Fruit fly (Drosophila melanogaster) whole organism, embryonic: ENCODE data around the gene CG6739.

Experiments
- BEAF-32 ChIP-seq: fragments of 200-800 bp; sonication (Bioruptor generic); optimal IDR thresholded peaks from 3 replicates; lab custom pipeline; 2017; ENCODE audit warnings: missing biosample characterization, missing genetic modification characterization, mild to moderate bottlenecking, moderate library complexity, missing genetic modification reagents
- Blimp-1 ChIP-seq: fragments of 200-800 bp; sonication (Bioruptor generic); optimal IDR thresholded peaks from 3 replicates; lab custom pipeline; 2018; ENCODE audit warnings: missing biosample characterization, missing genetic modification characterization, mild to moderate bottlenecking, moderate library complexity, missing genetic modification reagents
- BtbVII ChIP-seq: fragments of 200-800 bp; sonication (Bioruptor generic); optimal IDR thresholded peaks from 3 replicates; lab custom pipeline; 2017; ENCODE audit warnings: missing biosample characterization, mild to moderate bottlenecking, missing genetic modification characterization
- Bteb2 ChIP-seq: fragments of 200-800 bp; sonication (Bioruptor generic); optimal IDR thresholded peaks from 2 replicates; lab custom pipeline; 2016; ENCODE audit warnings: missing biosample characterization, missing genetic modification characterization
- CG10209 ChIP-seq: fragments of 200-800 bp; sonication (Bioruptor generic); optimal IDR thresholded peaks from 3 replicates; lab custom pipeline; 2017; ENCODE audit warnings: missing biosample characterization, mild to moderate bottlenecking, missing genetic modification characterization, missing genetic modification reagents
- CG10431 ChIP-seq: fragments of 200-800 bp; sonication (Bioruptor generic); optimal IDR thresholded peaks from 3 replicates; lab custom pipeline; 2018; ENCODE audit warnings: missing biosample characterization, mild to moderate bottlenecking, missing genetic modification characterization
- CG10959 ChIP-seq: fragments of 200-800 bp; sonication (Bioruptor generic); IDR thresholded peaks from 2 replicates; pipeline ENCODE4 v1.3.6; 2022; ENCODE audit warnings: missing biosample characterization, missing genetic modification characterization
- CG12104 ChIP-seq: fragments of 200-800 bp; sonication (Bioruptor generic); optimal IDR thresholded peaks from 3 replicates; lab custom pipeline; 2016; ENCODE audit warnings: missing biosample characterization, missing genetic modification characterization
- CG12155 ChIP-seq: fragments of 200-800 bp; sonication (Bioruptor generic); optimal IDR thresholded peaks from 3 replicates; lab custom pipeline; 2016; ENCODE audit warnings: missing biosample characterization, missing genetic modification characterization
- CG14014 ChIP-seq: fragments of 200-800 bp; sonication (Bioruptor generic); IDR thresholded peaks from 2 replicates; pipeline ENCODE4 v1.3.6; 2022; ENCODE audit warnings: missing biosample characterization, missing genetic modification characterization
- CG14860 ChIP-seq: fragments of 200-800 bp; sonication (Bioruptor generic); IDR thresholded peaks from 3 replicates; pipeline ENCODE4 v1.3.6; 2022; ENCODE audit warnings: missing biosample characterization, missing genetic modification characterization; ENCODE audit not compliant: partially characterized antibody
- CG1529 ChIP-seq: fragments of 200-800 bp; sonication (Bioruptor generic); optimal IDR thresholded peaks from 3 replicates; lab custom pipeline; 2018; ENCODE audit warnings: missing biosample characterization, missing genetic modification characterization
- CG15514 ChIP-seq: fragments of 200-800 bp; sonication (Bioruptor generic); optimal IDR thresholded peaks from 3 replicates; lab custom pipeline; 2017; ENCODE audit warnings: missing biosample characterization, missing genetic modification characterization, mild to moderate bottlenecking, moderate library complexity, missing genetic modification reagents
- CG16815 ChIP-seq: fragments of 200-800 bp; sonication (Bioruptor generic); optimal IDR thresholded peaks from 3 replicates; lab custom pipeline; 2017; ENCODE audit warnings: missing biosample characterization, mild to moderate bottlenecking, missing genetic modification characterization
- CG17568 ChIP-seq: fragments of 200-800 bp; sonication (Bioruptor generic); optimal IDR thresholded peaks from 2 replicates; lab custom pipeline; 2018; ENCODE audit warnings: missing biosample characterization, mild to moderate bottlenecking, missing genetic modification characterization, moderate library complexity
- CG18599 ChIP-seq: fragments of 200-800 bp; sonication (Bioruptor generic); optimal IDR thresholded peaks from 3 replicates; lab custom pipeline; 2017; ENCODE audit warnings: missing biosample characterization, missing genetic modification characterization, mild to moderate bottlenecking, moderate library complexity, missing genetic modification reagents
- CG3065 ChIP-seq: fragments of 200-800 bp; sonication (Bioruptor generic); optimal IDR thresholded peaks from 2 replicates; lab custom pipeline; 2016; ENCODE audit warnings: missing biosample characterization, missing genetic modification characterization
- CG32532 ChIP-seq: fragments of 200-800 bp; sonication (Bioruptor generic); IDR thresholded peaks from 2 replicates; pipeline ENCODE4 v1.3.6; 2022; ENCODE audit warnings: missing biosample characterization, missing genetic modification characterization
- CG3726 ChIP-seq: fragments of 200-800 bp; sonication (Bioruptor generic); IDR thresholded peaks from 3 replicates; pipeline ENCODE4, ENCODE4 v1.3.6; 2022; ENCODE audit warnings: missing biosample characterization, missing genetic modification characterization
- CG43689 ChIP-seq: fragments of 200-800 bp; sonication (Bioruptor generic); IDR thresholded peaks from 2 replicates; pipeline ENCODE4 v1.3.6; 2022; ENCODE audit warnings: missing biosample characterization, missing genetic modification characterization
- CG5180 ChIP-seq: fragments of 200-800 bp; sonication (Bioruptor generic); optimal IDR thresholded peaks from 3 replicates; lab custom pipeline; 2017; ENCODE audit warnings: missing biosample characterization, missing genetic modification characterization, mild to moderate bottlenecking, moderate library complexity, missing genetic modification reagents
- CG6689 ChIP-seq: fragments of 200-800 bp; sonication (Bioruptor generic); IDR thresholded peaks from 2 replicates; pipeline ENCODE4 v1.3.6; 2022; ENCODE audit warnings: missing biosample characterization, missing genetic modification characterization
- CG7987 ChIP-seq: fragments of 200-800 bp; sonication (Bioruptor generic); optimal IDR thresholded peaks from 2 replicates; lab custom pipeline; 2018; ENCODE audit warnings: missing biosample characterization, mild to moderate bottlenecking, missing genetic modification characterization, moderate library complexity
- CG8359 ChIP-seq: fragments of 200-800 bp; sonication (Bioruptor generic); optimal IDR thresholded peaks from 2 replicates; lab custom pipeline; 2017; ENCODE audit warnings: missing biosample characterization, mild to moderate bottlenecking, missing genetic modification characterization, borderline replicate concordance
- CHES-1-like ChIP-seq: fragments of 200-800 bp; sonication (Bioruptor generic); optimal IDR thresholded peaks from 2 replicates; lab custom pipeline; 2016; ENCODE audit warnings: missing biosample characterization, missing genetic modification characterization
- Doc3 ChIP-seq: fragments of 200-800 bp; sonication (Bioruptor generic); IDR thresholded peaks from 3 replicates; pipeline ENCODE4 v1.3.6; 2022; ENCODE audit warnings: missing biosample characterization, missing genetic modification characterization; ENCODE audit not compliant: partially characterized antibody
- Fer2 ChIP-seq: fragments of 200-800 bp; sonication (Bioruptor generic); optimal IDR thresholded peaks from 2 replicates; lab custom pipeline; 2018; ENCODE audit warnings: missing biosample characterization, mild to moderate bottlenecking, missing genetic modification characterization, moderate library complexity
- HLHmδ ChIP-seq: fragments of 200-800 bp; sonication (Bioruptor generic); optimal IDR thresholded peaks from 2 replicates; lab custom pipeline; 2018; ENCODE audit warnings: missing biosample characterization, mild to moderate bottlenecking, missing genetic modification characterization, moderate library complexity
- Hand ChIP-seq: fragments of 200-800 bp; sonication (Bioruptor generic); optimal IDR thresholded peaks from 2 replicates; lab custom pipeline; 2017; ENCODE audit warnings: mild to moderate bottlenecking, missing biosample characterization, missing genetic modification reagents, missing genetic modification characterization
- Hr3 ChIP-seq: fragments of 200-800 bp; sonication (Bioruptor generic); optimal IDR thresholded peaks from 3 replicates; lab custom pipeline; 2016; ENCODE audit warnings: missing biosample characterization, missing genetic modification characterization
- Kr ChIP-seq: fragments of 200-800 bp; sonication (Bioruptor generic); optimal IDR thresholded peaks from 2 replicates; lab custom pipeline; 2017; ENCODE audit warnings: missing biosample characterization, mild to moderate bottlenecking, missing genetic modification characterization
- MBD-R2 ChIP-seq: fragments of 200-800 bp; sonication (Bioruptor generic); IDR thresholded peaks from 2 replicates; pipeline ENCODE4 v1.3.6; 2022; ENCODE audit warnings: missing biosample characterization, missing genetic modification characterization
- PHDP ChIP-seq: fragments of 200-800 bp; sonication (Bioruptor generic); optimal IDR thresholded peaks from 3 replicates; lab custom pipeline; 2018; ENCODE audit warnings: missing biosample characterization, mild to moderate bottlenecking, missing genetic modification characterization, moderate library complexity
- Tbp ChIP-seq: fragments of >200 bp; optimal IDR thresholded peaks from 2 replicates; lab custom pipeline; 2018; ENCODE audit warnings: missing biosample characterization, missing genetic modification characterization
- Trl ChIP-seq, 3 experiments: fragments of >200 bp in 2 of 3; fragments of 200-800 bp in 1 of 3; sonication (Bioruptor generic) in 1 of 3; optimal IDR thresholded peaks; 2 replicates in 1 of 3; 3 replicates in 2 of 3; lab custom pipeline; 2016 to 2017; ENCODE audit warnings: missing biosample characterization in 1 of 3, missing genetic modification characterization in 1 of 3
- Usf ChIP-seq: fragments of 200-800 bp; sonication (Bioruptor generic); optimal IDR thresholded peaks from 2 replicates; lab custom pipeline; 2017; ENCODE audit warnings: missing genotype, missing biosample characterization, missing genetic modification characterization
- az2 ChIP-seq: fragments of 200-800 bp; sonication (Bioruptor generic); optimal IDR thresholded peaks from 3 replicates; lab custom pipeline; 2016; ENCODE audit warnings: missing biosample characterization, missing genetic modification characterization
- bbx ChIP-seq: fragments of 200-800 bp; sonication (Bioruptor generic); IDR thresholded peaks from 2 replicates; pipeline ENCODE4 v1.3.6; 2022; ENCODE audit warnings: missing biosample characterization, missing genetic modification characterization; ENCODE audit not compliant: partially characterized antibody
- btn ChIP-seq: fragments of 200-800 bp; sonication (Bioruptor generic); optimal IDR thresholded peaks from 2 replicates; lab custom pipeline; 2016; ENCODE audit warnings: missing biosample characterization, missing genetic modification characterization
- cad ChIP-seq: fragments of >200 bp; optimal IDR thresholded peaks from 2 replicates; lab custom pipeline; 2017; ENCODE audit warnings: missing biosample characterization, missing genetic modification characterization
- cwo ChIP-seq: fragments of 200-800 bp; sonication (Bioruptor generic); optimal IDR thresholded peaks from 3 replicates; lab custom pipeline; 2017; ENCODE audit warnings: missing biosample characterization, missing genetic modification characterization, mild to moderate bottlenecking, moderate library complexity, missing genetic modification reagents
- da ChIP-seq: fragments of 200-800 bp; sonication (Bioruptor generic); optimal IDR thresholded peaks from 2 replicates; lab custom pipeline; 2016; ENCODE audit warnings: missing biosample characterization, missing genetic modification characterization
- dati ChIP-seq: fragments of 200-800 bp; sonication (Bioruptor generic); IDR thresholded peaks from 2 replicates; pipeline ENCODE4 v1.3.6; 2022; ENCODE audit warnings: missing biosample characterization, missing genetic modification characterization
- hth ChIP-seq: fragments of >200 bp; optimal IDR thresholded peaks from 2 replicates; lab custom pipeline; 2017; ENCODE audit warnings: inconsistent platforms
- klu ChIP-seq: fragments of 200-800 bp; sonication (Bioruptor generic); IDR thresholded peaks from 2 replicates; pipeline ENCODE4 v1.3.6; 2022; ENCODE audit warnings: missing biosample characterization, missing genetic modification characterization
- lbe ChIP-seq: fragments of 200-800 bp; sonication (Bioruptor generic); optimal IDR thresholded peaks from 2 replicates; lab custom pipeline; 2016; ENCODE audit warnings: missing biosample characterization, mild to moderate bottlenecking, missing genetic modification characterization
- oc ChIP-seq: fragments of 200-800 bp; sonication (Bioruptor generic); optimal IDR thresholded peaks from 2 replicates; lab custom pipeline; 2018; ENCODE audit warnings: missing biosample characterization, mild to moderate bottlenecking, missing genetic modification characterization, moderate library complexity
- tup ChIP-seq: fragments of 200-800 bp; sonication (Bioruptor generic); optimal IDR thresholded peaks from 2 replicates; lab custom pipeline; 2016; ENCODE audit warnings: missing biosample characterization, mild to moderate bottlenecking, missing genetic modification characterization, moderate library complexity
- vnd ChIP-seq: fragments of 200-800 bp; sonication (Bioruptor generic); IDR thresholded peaks from 3 replicates; pipeline ENCODE4 v1.3.6; 2022; ENCODE audit warnings: missing biosample characterization, missing genetic modification characterization; ENCODE audit not compliant: partially characterized antibody
- wek ChIP-seq: fragments of 200-800 bp; sonication (Bioruptor generic); optimal IDR thresholded peaks from 3 replicates; lab custom pipeline; 2018; ENCODE audit warnings: missing biosample characterization, mild to moderate bottlenecking, missing genetic modification characterization, moderate library complexity

The CG6739 gene

dm6 chr2L:7596862-7597261 is 11.3 kb upstream of the CG6739 start (continued):
- TF ChIP-seq bbx (no peak), CG17568 (GFP tag; lab: Kevin White, UChicago) (peak; percentile 23), CG7987 (GFP tag; lab: Kevin White, UChicago) (peak; percentile 4), tup (GFP tag; lab: Kevin White, UChicago) (peak; percentile 82), Kr (GFP tag; lab: Kevin White, UChicago) (peak; percentile 60), cad (no peak), CG43689 (GFP tag; lab: Robert Waterston, UW) (no peak), CG10209 (GFP tag; lab: Kevin White, UChicago) (peak; percentile 79), hth (lab: Kevin White, UChicago) (no peak), CG32532 (GFP tag; lab: Robert Waterston, UW) (no peak), CG18599 (GFP tag; lab: Kevin White, UChicago) (peak; percentile 64), da (GFP tag; lab: Kevin White, UChicago) (no peak), Hr3 (GFP tag; lab: Kevin White, UChicago) (peak; percentile 71), CG6689 (GFP tag; lab: Robert Waterston, UW) (peak; percentile 86), CG16815 (GFP tag; lab: Kevin White, UChicago) (peak; percentile 84), CG15514 (GFP tag; lab: Kevin White, UChicago) (no peak), BEAF-32 (GFP tag; lab: Kevin White, UChicago) (no peak), Blimp-1 (GFP tag; lab: Kevin White, UChicago) (peak; percentile 89), btn (GFP tag; lab: Kevin White, UChicago) (peak; percentile 74), wek (GFP tag; lab: Kevin White, UChicago) (peak; percentile 39), Doc3 (GFP tag; lab: Robert Waterston, UW) (no peak), Fer2 (tag; lab: Kevin White, UChicago) (no peak), lbe (GFP tag; lab: Kevin White, UChicago) (no peak), CG12104 (peak; percentile 66), CG5180 (peak; percentile 67), CG14014 (GFP tag; lab: Robert Waterston, UW) (peak; percentile 37; the same call in 1 of the 2 replicates), cwo (no peak), CG10431 (peak; percentile 65), Hand (GFP tag; lab: Kevin White, UChicago) (no peak), az2 (GFP tag; lab: Kevin White, UChicago) (peak; percentile 92), oc (peak; percentile 92), Trl (optimal IDR thresholded peaks at IDR 0.05; lab: Kevin White, UChicago) (no peak), Trl (GFP tag; optimal IDR thresholded peaks at IDR 0.05; lab: Kevin White, UChicago) (peak; percentile 83), CG14860 (GFP tag; lab: Robert Waterston, UW) (no peak), CG3065 (peak; percentile 79), vnd (GFP tag; lab: Robert Waterston, UW) (no peak), CG10959 (GFP tag; lab: Robert Waterston, UW) (peak; percentile 92), CG12155 (GFP tag; lab: Kevin White, UChicago) (peak; percentile 60), HLHmδ (GFP tag; lab: Kevin White, UChicago) (no peak), dati (GFP tag; lab: Robert Waterston, UW) (peak; percentile 66), Tbp (GFP tag; lab: Kevin White, UChicago) (no peak), MBD-R2 (GFP tag; lab: Robert Waterston, UW) (peak; percentile 9; the same call in 1 of the 2 replicates), Usf (GFP tag; lab: Kevin White, UChicago) (peak; percentile 46), CHES-1-like (GFP tag; lab: Kevin White, UChicago) (peak; percentile 25), CG3726 (GFP tag; lab: Robert Waterston, UW) (peak; percentile 70; the same call in 2 of the 3 replicates), BtbVII (GFP tag; lab: Kevin White, UChicago) (peak; percentile 20), PHDP (tag; lab: Kevin White, UChicago) (peak; percentile 72), CG1529 (GFP tag; lab: Kevin White, UChicago) (peak; percentile 89), klu (GFP tag; lab: Robert Waterston, UW) (no peak), Bteb2 (GFP tag; lab: Kevin White, UChicago) (peak; percentile 61), CG8359 (GFP tag; lab: Kevin White, UChicago) (peak; percentile 85)
